Worm (Caenorhabditis elegans) whole organism, young adult: ENCODE measurements around the gene T06E4.21.

Source experiments
- cebp-1 ChIP-seq, 2 experiments: fragments of 200-800 bp in 1 of 2; sonication (Bioruptor generic) in 1 of 2; sonication (generic microtip) in 1 of 2; IDR thresholded peaks in 1 of 2; optimal IDR thresholded peaks in 1 of 2; 2 replicates each; pipeline versions ENCODE4 v1.3.6 to Lab custom; 2017 to 2022; ENCODE audit warnings: missing compliant biosample characterization in 2 of 2, missing genetic modification characterization in 2 of 2, mild to moderate bottlenecking in 1 of 2, missing genetic modification reagents in 1 of 2, moderate library complexity in 1 of 2
- hmg-1.2 ChIP-seq: fragments of 200-800 bp; sonication (Bioruptor generic); IDR thresholded peaks from 2 replicates; pipeline ENCODE4 v1.3.6; 2022; ENCODE audit warnings: missing genetic modification reagents, missing genetic modification characterization, missing compliant biosample characterization

DNA sequence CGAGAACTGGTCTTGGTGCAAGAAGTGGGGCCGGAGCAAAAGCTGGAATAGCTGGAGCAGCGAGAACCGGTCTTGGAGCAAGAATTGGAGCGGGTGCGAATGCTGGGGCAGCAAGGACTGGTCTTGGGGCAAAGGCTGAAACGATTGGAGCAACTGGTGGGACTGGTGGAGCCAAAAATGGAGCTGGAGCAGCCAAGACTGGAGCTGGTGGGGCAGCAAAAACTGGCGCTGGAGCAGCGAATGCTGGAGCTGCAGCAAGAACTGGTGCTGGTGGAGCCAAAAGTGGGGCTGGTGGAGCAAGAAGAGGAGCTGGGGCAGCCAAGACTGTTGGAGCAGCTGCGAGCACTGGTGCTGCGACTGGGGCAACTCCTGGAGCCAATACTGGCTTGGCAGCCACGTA is 22.8 kb upstream of the T06E4.21 start:
- TF ChIP-seq cebp-1 (GFP tag; IDR thresholded peaks at IDR 0.05; lab: Robert Waterston, UW) (no peak), cebp-1 (tag; optimal IDR thresholded peaks at IDR 0.05; lab: Kevin White, UChicago) (no peak), hmg-1.2 (no peak)
